Worm (Caenorhabditis elegans): ENCODE results near the gene ftt-2.

Gene ftt-2

ce11 chrX:11603234-11604108, 1.7 kb downstream of the ftt-2 start (continued):
- TF ChIP-seq nhr-84 (tag; optimal IDR thresholded peaks at IDR 0.05) (no peak), aha-1 (tag; optimal IDR thresholded peaks at IDR 0.05) (no peak), ama-1 (optimal IDR thresholded peaks at IDR 0.05) (peak; percentile 61), snu-23 (GFP tag; optimal IDR thresholded peaks at IDR 0.05) (peak; percentile 58)

- TF ChIP-seq snu-23 (GFP tag; optimal IDR thresholded peaks at IDR 0.05) (no peak), ceh-63 (GFP tag; optimal IDR thresholded peaks at IDR 0.05) (no peak), isw-1 (GFP tag; IDR thresholded peaks at IDR 0.05) (no peak), efl-3 (GFP tag; optimal IDR thresholded peaks at IDR 0.05) (no peak), nhr-84 (tag; optimal IDR thresholded peaks at IDR 0.05) (no peak), efl-1 (optimal IDR thresholded peaks at IDR 0.05) (no peak), efl-1 (GFP tag; optimal IDR thresholded peaks at IDR 0.05 in 1 of 2) (no peak), dsc-1 (tag; optimal IDR thresholded peaks at IDR 0.05) (peak; percentile 67), ztf-4 (tag; optimal IDR thresholded peaks at IDR 0.05) (no peak), fkh-4 (tag; optimal IDR thresholded peaks at IDR 0.05; ENCODE audit: borderline replicate concordance) (peak; percentile 0), unc-30 (tag; optimal IDR thresholded peaks at IDR 0.05) (no peak), mep-1 (tag; optimal IDR thresholded peaks at IDR 0.05) (peak; percentile 17), aha-1 (tag; optimal IDR thresholded peaks at IDR 0.05) (no peak), jun-1 (tag; optimal IDR thresholded peaks at IDR 0.05) (no peak), irx-1 (tag; optimal IDR thresholded peaks at IDR 0.05) (no peak), hlh-4 (tag; optimal IDR thresholded peaks at IDR 0.05) (no peak), swsn-7 (tag; optimal IDR thresholded peaks at IDR 0.05) (no peak)
Measured at ce11 chrX:11600488-11601106, 4.6 kb downstream of the ftt-2 start.

DNA sequence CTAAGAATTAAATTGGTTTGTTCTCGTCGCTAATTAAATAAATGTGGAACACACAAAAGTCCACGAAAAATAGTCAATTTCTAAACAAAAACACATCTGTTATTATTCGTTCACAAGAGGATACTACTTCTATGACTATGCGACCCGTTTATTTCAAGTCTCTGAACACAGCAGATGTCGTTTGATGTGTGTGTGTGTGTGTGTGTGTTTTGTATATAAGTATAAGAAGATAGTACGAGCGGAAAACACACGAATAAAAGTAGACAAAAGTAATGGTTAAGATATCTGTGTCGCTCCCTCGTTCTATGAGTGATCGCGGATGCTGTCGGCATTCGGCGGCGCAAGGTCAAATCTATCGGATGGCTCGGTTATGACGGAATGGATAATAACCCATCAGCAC, 6.4 kb downstream of the ftt-2 start:
- TF ChIP-seq nhr-19 (GFP tag; conservative IDR thresholded peaks at IDR 0.05): peak; percentile 29; the same call in 1 of the 2 replicates
- TF ChIP-seq nhr-85 (tag): peak; percentile 72
- peak; percentile 6 for TF ChIP-seq blmp-1 (tag; optimal IDR thresholded peaks at IDR 0.05)
- peak; percentile 57 for TF ChIP-seq lin-14 (GFP tag; optimal IDR thresholded peaks at IDR 0.05)
- peak; percentile 22 for TF ChIP-seq nhr-71 (tag; optimal IDR thresholded peaks at IDR 0.05)
- peak; percentile 16 for TF ChIP-seq snu-23 (GFP tag; optimal IDR thresholded peaks at IDR 0.05)
- no peak for TF ChIP-seq sox-4 (tag; optimal IDR thresholded peaks at IDR 0.05)
- peak in 1 of 6 experiments; percentile 23 for TF ChIP-seq elt-3 (tag; optimal IDR thresholded peaks at IDR 0.05)
- TF ChIP-seq unc-62 (GFP tag; optimal IDR thresholded peaks at IDR 0.05): no peak

DNA sequence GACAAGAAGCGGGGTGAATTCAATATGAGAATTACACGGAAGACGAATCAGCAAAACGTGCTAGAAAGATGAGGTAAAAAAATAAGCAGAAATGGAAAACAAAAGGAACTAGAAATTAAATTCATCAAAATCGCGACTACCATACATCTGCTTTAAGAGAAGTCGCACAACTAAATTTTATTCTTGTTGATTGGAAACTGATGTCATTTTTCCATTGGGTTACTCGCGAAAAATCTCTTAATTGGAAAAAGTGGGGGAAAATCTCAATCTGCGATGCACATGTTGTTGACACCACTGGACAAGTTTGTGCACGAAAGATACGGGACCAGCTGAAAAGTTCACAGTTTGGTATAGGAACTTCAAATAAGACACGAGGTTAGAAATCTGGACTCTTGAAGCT, 8.3 kb downstream of the ftt-2 start:
- no peak for TF ChIP-seq grh-1 (GFP tag; IDR thresholded peaks at IDR 0.05)
- peak; percentile 89 for TF ChIP-seq fkh-4 (tag; optimal IDR thresholded peaks at IDR 0.05; ENCODE audit: borderline replicate concordance)
- peak; percentile 97 for TF ChIP-seq dsc-1 (tag; optimal IDR thresholded peaks at IDR 0.05)

- TF ChIP-seq nhr-85 (tag) (peak; percentile 35), nhr-20 (tag; optimal IDR thresholded peaks at IDR 0.05) (no peak), lin-14 (GFP tag; optimal IDR thresholded peaks at IDR 0.05) (peak; percentile 23), xbp-1 (tag; optimal IDR thresholded peaks at IDR 0.05) (no peak), hlh-17 (GFP tag; optimal IDR thresholded peaks at IDR 0.05; ENCODE audit: borderline replicate concordance) (no peak), dsc-1 (tag; optimal IDR thresholded peaks at IDR 0.05) (peak; percentile 93), isw-1 (GFP tag; IDR thresholded peaks at IDR 0.05) (no peak), skn-1 (tag; optimal IDR thresholded peaks at IDR 0.05) (no peak), egl-13 (tag; optimal IDR thresholded peaks at IDR 0.05) (peak; percentile 20), unc-130 (tag; optimal IDR thresholded peaks at IDR 0.05) (no peak), rnt-1 (tag; optimal IDR thresholded peaks at IDR 0.05) (no peak), fkh-4 (tag; optimal IDR thresholded peaks at IDR 0.05; ENCODE audit: borderline replicate concordance) (peak; percentile 71), lsy-2 (tag; optimal IDR thresholded peaks at IDR 0.05) (no peak), sup-37 (GFP tag; optimal IDR thresholded peaks at IDR 0.05) (no peak), nhr-12 (tag; optimal IDR thresholded peaks at IDR 0.05) (no peak), lir-3 (tag; optimal IDR thresholded peaks at IDR 0.05; ENCODE audit: poor library complexity) (no peak)
Measured at ce11 chrX:11592539-11592938, 12.7 kb downstream of the ftt-2 start.
